Fruit fly (Drosophila melanogaster) whole organism, embryonic: ENCODE measurements around the gene CG43156.
A peak's percentile ranks its signal among the peaks of the same experiment; 100 is the strongest.

Experiments
- BEAF-32 ChIP-seq: fragments of 200-800 bp; sonication (Bioruptor generic); optimal IDR thresholded peaks from 3 replicates; lab custom pipeline; 2017; ENCODE audit warnings: missing biosample characterization, missing genetic modification characterization, mild to moderate bottlenecking, moderate library complexity, missing genetic modification reagents
- Bdp1 ChIP-seq: fragments of 200-800 bp; sonication (Bioruptor generic); optimal IDR thresholded peaks from 3 replicates; lab custom pipeline; 2016; ENCODE audit warnings: missing biosample characterization, missing genetic modification characterization
- Bgb ChIP-seq: fragments of 200-800 bp; sonication (Bioruptor generic); IDR thresholded peaks from 2 replicates; pipeline ENCODE4 v1.3.6; 2022; ENCODE audit warnings: missing biosample characterization, missing genetic modification characterization; ENCODE audit not compliant: partially characterized antibody
- CG10274 ChIP-seq: fragments of 200-800 bp; sonication (Bioruptor generic); optimal IDR thresholded peaks from 3 replicates; lab custom pipeline; 2017; ENCODE audit warnings: missing biosample characterization, mild to moderate bottlenecking, missing genetic modification characterization
- CG11085 ChIP-seq: fragments of 200-800 bp; sonication (Bioruptor generic); IDR thresholded peaks from 2 replicates; pipeline ENCODE4 v1.3.6; 2022; ENCODE audit warnings: missing biosample characterization, missing genetic modification characterization
- CG11504 ChIP-seq: fragments of 200-800 bp; sonication (Bioruptor generic); optimal IDR thresholded peaks from 3 replicates; lab custom pipeline; 2019; ENCODE audit warnings: missing biosample characterization, mild to moderate bottlenecking, missing genetic modification characterization, moderate library complexity
- CG12155 ChIP-seq: fragments of 200-800 bp; sonication (Bioruptor generic); optimal IDR thresholded peaks from 3 replicates; lab custom pipeline; 2016; ENCODE audit warnings: missing biosample characterization, missing genetic modification characterization
- CG13296 ChIP-seq: fragments of 200-800 bp; sonication (Bioruptor generic); optimal IDR thresholded peaks from 3 replicates; lab custom pipeline; 2018; ENCODE audit warnings: missing biosample characterization, mild to moderate bottlenecking, missing genetic modification characterization
- CG15479 ChIP-seq: fragments of 200-800 bp; sonication (Bioruptor generic); optimal IDR thresholded peaks from 3 replicates; lab custom pipeline; 2019; ENCODE audit warnings: missing biosample characterization, mild to moderate bottlenecking, missing genetic modification characterization, moderate library complexity
- CG15601 ChIP-seq: fragments of 200-800 bp; sonication (Bioruptor generic); optimal IDR thresholded peaks from 3 replicates; lab custom pipeline; 2019; ENCODE audit warnings: missing biosample characterization, mild to moderate bottlenecking, missing genetic modification characterization, moderate library complexity
- CG15696 ChIP-seq: fragments of 200-800 bp; sonication (Bioruptor generic); optimal IDR thresholded peaks from 2 replicates; lab custom pipeline; 2019; ENCODE audit warnings: missing biosample characterization, mild to moderate bottlenecking, missing genetic modification characterization, moderate library complexity
- CG17912 ChIP-seq: fragments of 200-800 bp; sonication (Bioruptor generic); optimal IDR thresholded peaks from 2 replicates; lab custom pipeline; 2018; ENCODE audit warnings: missing biosample characterization, mild to moderate bottlenecking, missing genetic modification characterization
- CG1792 ChIP-seq: fragments of 200-800 bp; sonication (Bioruptor generic); optimal IDR thresholded peaks from 2 replicates; lab custom pipeline; 2016; ENCODE audit warnings: missing biosample characterization, missing genetic modification characterization
- CG1832 ChIP-seq: fragments of 200-800 bp; sonication (Bioruptor generic); optimal IDR thresholded peaks from 2 replicates; lab custom pipeline; 2017; ENCODE audit warnings: missing biosample characterization, mild to moderate bottlenecking, missing genetic modification characterization, inconsistent platforms
- CG18764 ChIP-seq: fragments of 200-800 bp; sonication (Bioruptor generic); optimal IDR thresholded peaks from 3 replicates; lab custom pipeline; 2016; ENCODE audit warnings: missing biosample characterization, missing genetic modification characterization
- CG31441 ChIP-seq: fragments of 200-800 bp; sonication (Bioruptor generic); IDR thresholded peaks from 2 replicates; pipeline ENCODE4 v1.3.6; 2022; ENCODE audit warnings: missing biosample characterization, missing genetic modification characterization
- CG32767 ChIP-seq: fragments of 200-800 bp; sonication (Bioruptor generic); IDR thresholded peaks from 2 replicates; pipeline ENCODE4 v1.3.6; 2022; ENCODE audit warnings: missing biosample characterization, missing genetic modification characterization
- CG6254 ChIP-seq: fragments of 200-800 bp; sonication (Bioruptor generic); optimal IDR thresholded peaks from 3 replicates; lab custom pipeline; 2017; ENCODE audit warnings: mild to moderate bottlenecking, missing biosample characterization, missing genetic modification reagents, missing genetic modification characterization
- CG6654 ChIP-seq: fragments of 200-800 bp; sonication (Bioruptor generic); optimal IDR thresholded peaks from 2 replicates; lab custom pipeline; 2017; ENCODE audit warnings: missing biosample characterization, mild to moderate bottlenecking, missing genetic modification characterization
- CG8089 ChIP-seq: fragments of 200-800 bp; sonication (Bioruptor generic); optimal IDR thresholded peaks from 3 replicates; lab custom pipeline; 2016; ENCODE audit warnings: missing biosample characterization, missing genetic modification characterization
- CG8281 ChIP-seq: fragments of 200-800 bp; sonication (Bioruptor generic); optimal IDR thresholded peaks from 2 replicates; lab custom pipeline; 2018; ENCODE audit warnings: missing biosample characterization, mild to moderate bottlenecking, missing genetic modification characterization, moderate library complexity
- CG9609 ChIP-seq: fragments of 200-800 bp; sonication (Bioruptor generic); optimal IDR thresholded peaks from 3 replicates; lab custom pipeline; 2016; ENCODE audit warnings: missing biosample characterization, missing genetic modification characterization
- CHES-1-like ChIP-seq: fragments of 200-800 bp; sonication (Bioruptor generic); optimal IDR thresholded peaks from 2 replicates; lab custom pipeline; 2016; ENCODE audit warnings: missing biosample characterization, missing genetic modification characterization
- Dll ChIP-seq: fragments of 200-800 bp; sonication (Bioruptor generic); IDR thresholded peaks from 4 replicates; pipeline ENCODE4 v1.3.6; 2022; ENCODE audit warnings: missing biosample characterization, missing genetic modification characterization; ENCODE audit not compliant: partially characterized antibody
- Ets65A ChIP-seq: fragments of 200-800 bp; sonication (Bioruptor generic); peaks from one replicate; lab custom pipeline; 2016; ENCODE audit warnings: missing biosample characterization, missing genetic modification characterization
- HmgD ChIP-seq: fragments of 200-800 bp; sonication (Bioruptor generic); optimal IDR thresholded peaks from 3 replicates; lab custom pipeline; 2016; ENCODE audit warnings: missing biosample characterization, missing genetic modification characterization
- Jarid2 ChIP-seq: fragments of 200-800 bp; sonication (Bioruptor generic); optimal IDR thresholded peaks from 3 replicates; lab custom pipeline; 2017; ENCODE audit warnings: mild to moderate bottlenecking, missing biosample characterization, missing genetic modification reagents, missing genetic modification characterization
- Mad ChIP-seq: fragments of 200-800 bp; sonication (Bioruptor generic); optimal IDR thresholded peaks from 2 replicates; lab custom pipeline; 2016; ENCODE audit warnings: missing biosample characterization, missing genetic modification characterization
- Myb ChIP-seq: fragments of 200-800 bp; sonication (Bioruptor generic); optimal IDR thresholded peaks from 2 replicates; lab custom pipeline; 2016; ENCODE audit warnings: missing biosample characterization, missing genetic modification characterization
- Side ChIP-seq: fragments of 200-800 bp; sonication (Bioruptor generic); optimal IDR thresholded peaks from 2 replicates; lab custom pipeline; 2016; ENCODE audit warnings: missing biosample characterization, missing genetic modification characterization
- Sry-β ChIP-seq: fragments of 200-800 bp; sonication (Bioruptor generic); optimal IDR thresholded peaks from 2 replicates; lab custom pipeline; 2018; ENCODE audit warnings: missing biosample characterization, mild to moderate bottlenecking, missing genetic modification characterization, moderate library complexity
- Ssrp ChIP-seq: fragments of 200-800 bp; sonication (Bioruptor generic); optimal IDR thresholded peaks from 2 replicates; lab custom pipeline; 2018; ENCODE audit warnings: missing biosample characterization, mild to moderate bottlenecking, missing genetic modification characterization, moderate library complexity
- Taf1 ChIP-seq: fragments of 200-800 bp; sonication (Bioruptor generic); IDR thresholded peaks from 2 replicates; pipeline ENCODE4 v1.3.6; 2022; ENCODE audit warnings: missing biosample characterization, missing genetic modification characterization
- Trl ChIP-seq, 3 experiments: fragments of >200 bp in 2 of 3; fragments of 200-800 bp in 1 of 3; sonication (Bioruptor generic) in 1 of 3; optimal IDR thresholded peaks; 2 replicates in 1 of 3; 3 replicates in 2 of 3; lab custom pipeline; 2016 to 2017; ENCODE audit warnings: missing biosample characterization in 1 of 3, missing genetic modification characterization in 1 of 3
- YL-1 ChIP-seq: fragments of 200-800 bp; sonication (Bioruptor generic); optimal IDR thresholded peaks from 3 replicates; lab custom pipeline; 2017; ENCODE audit warnings: missing biosample characterization, mild to moderate bottlenecking, missing genetic modification characterization
- amos ChIP-seq: fragments of 200-800 bp; sonication (Bioruptor generic); IDR thresholded peaks from 2 replicates; pipeline ENCODE4 v1.3.6; 2022; ENCODE audit warnings: missing biosample characterization, missing genetic modification characterization; ENCODE audit not compliant: partially characterized antibody
- bbx ChIP-seq: fragments of 200-800 bp; sonication (Bioruptor generic); IDR thresholded peaks from 2 replicates; pipeline ENCODE4 v1.3.6; 2022; ENCODE audit warnings: missing biosample characterization, missing genetic modification characterization; ENCODE audit not compliant: partially characterized antibody
- cg ChIP-seq: fragments of 200-800 bp; sonication (Bioruptor generic); optimal IDR thresholded peaks from 3 replicates; lab custom pipeline; 2019; ENCODE audit warnings: missing biosample characterization, mild to moderate bottlenecking, missing genetic modification characterization, moderate library complexity
- crc ChIP-seq: fragments of 200-800 bp; sonication (Bioruptor generic); optimal IDR thresholded peaks from 2 replicates; lab custom pipeline; 2016; ENCODE audit warnings: missing biosample characterization, missing genetic modification characterization
- grn ChIP-seq: fragments of 200-800 bp; sonication (Bioruptor generic); optimal IDR thresholded peaks from 3 replicates; lab custom pipeline; 2017; ENCODE audit warnings: missing biosample characterization, missing genetic modification characterization
- inv ChIP-seq: fragments of 200-800 bp; sonication (Bioruptor generic); IDR thresholded peaks from 2 replicates; pipeline ENCODE4 v1.3.6; 2022; ENCODE audit warnings: missing biosample characterization, missing genetic modification characterization; ENCODE audit not compliant: partially characterized antibody
- nmo ChIP-seq: fragments of 200-800 bp; sonication (Bioruptor generic); optimal IDR thresholded peaks from 2 replicates; lab custom pipeline; 2018; ENCODE audit warnings: missing biosample characterization, mild to moderate bottlenecking, missing genetic modification characterization, moderate library complexity
- p53 ChIP-seq: fragments of 200-800 bp; sonication (Bioruptor generic); optimal IDR thresholded peaks from 2 replicates; lab custom pipeline; 2016; ENCODE audit warnings: missing biosample characterization, missing genetic modification characterization
- pan ChIP-seq, 4 experiments: fragments of >200 bp in 3 of 4; fragments of 200-800 bp in 1 of 4; sonication (Bioruptor generic) in 1 of 4; optimal IDR thresholded peaks in 3 of 4; IDR thresholded peaks in 1 of 4; 2 replicates each; pipeline versions ENCODE4 v1.3.6 to Lab custom; 2017 to 2022; ENCODE audit warnings: missing biosample characterization in 2 of 4, missing genetic modification characterization in 2 of 4, mixed read lengths in 1 of 4
- peb ChIP-seq: fragments of 200-800 bp; sonication (Bioruptor generic); IDR thresholded peaks from 2 replicates; pipeline ENCODE4 v1.3.6; 2022; ENCODE audit warnings: missing biosample characterization, missing genetic modification characterization
- sens ChIP-seq: fragments of 200-800 bp; sonication (Bioruptor generic); peaks from one replicate; lab custom pipeline; 2016; ENCODE audit warnings: missing biosample characterization, missing genetic modification characterization
- seq ChIP-seq: fragments of 200-800 bp; sonication (Bioruptor generic); IDR thresholded peaks from 2 replicates; pipeline ENCODE4 v1.3.6; 2022; ENCODE audit warnings: missing biosample characterization, missing genetic modification characterization
- ttk ChIP-seq: fragments of 200-800 bp; sonication (Bioruptor generic); IDR thresholded peaks from 2 replicates; pipeline ENCODE4 v2.1.2; 2022; ENCODE audit warnings: missing biosample characterization, missing genetic modification characterization
- twi ChIP-seq: fragments of 200-800 bp; optimal IDR thresholded peaks from 2 replicates; lab custom pipeline; 2019; ENCODE audit warnings: missing biosample characterization, mild to moderate bottlenecking, missing genetic modification characterization, moderate library complexity
- unc-4 ChIP-seq: fragments of 200-800 bp; sonication (Bioruptor generic); IDR thresholded peaks from 2 replicates; pipeline ENCODE4 v1.3.6; 2022; ENCODE audit warnings: missing biosample characterization, missing genetic modification characterization; ENCODE audit not compliant: partially characterized antibody

The CG43156 gene

dm6 chrX:11886976-11887375, 19.7 kb downstream of the CG43156 start, which contains the start of the genes CG10353 and SelG (continued):
- TF ChIP-seq CG6654 (GFP tag; lab: Kevin White, UChicago), result no peak
- peak; percentile 28 for TF ChIP-seq CG9609 (GFP tag; lab: Kevin White, UChicago)
- TF ChIP-seq Taf1, result no peak
- TF ChIP-seq CG15601, result peak; percentile 47
- TF ChIP-seq CG17912, result no peak
- TF ChIP-seq Bdp1 (GFP tag; lab: Kevin White, UChicago), result peak; percentile 51
- TF ChIP-seq Sry-β (GFP tag; lab: Kevin White, UChicago), result no peak
- peak; percentile 70 for TF ChIP-seq CHES-1-like (GFP tag; lab: Kevin White, UChicago)
- TF ChIP-seq cg (GFP tag; lab: Kevin White, UChicago), result no peak
- TF ChIP-seq Mad (GFP tag; lab: Kevin White, UChicago), result no peak
- TF ChIP-seq Ssrp (tag; lab: Kevin White, UChicago), result no peak
- TF ChIP-seq HmgD (GFP tag; lab: Kevin White, UChicago), result peak; percentile 53
- TF ChIP-seq CG8281, result no peak
- no peak for TF ChIP-seq pan (optimal IDR thresholded peaks at IDR 0.05; lab: Kevin White, UChicago)
- TF ChIP-seq pan (GFP tag; optimal IDR thresholded peaks at IDR 0.05 in 1 of 2, IDR thresholded peaks at IDR 0.05 in 1 of 2), result peak in 1 of 2 experiments; percentile 21
- peak; percentile 83 for TF ChIP-seq Ets65A
- TF ChIP-seq YL-1 (GFP tag; lab: Kevin White, UChicago), result peak; percentile 69
- no peak for TF ChIP-seq Trl (optimal IDR thresholded peaks at IDR 0.05; lab: Kevin White, UChicago)
- peak; percentile 45 for TF ChIP-seq Trl (GFP tag; optimal IDR thresholded peaks at IDR 0.05; lab: Kevin White, UChicago)
- no peak for TF ChIP-seq peb
- no peak for TF ChIP-seq CG15696 (tag; lab: Kevin White, UChicago)
- no peak for TF ChIP-seq CG32767
- TF ChIP-seq crc, result no peak
- TF ChIP-seq bbx (GFP tag; lab: Robert Waterston, UW), result peak; percentile 86
- TF ChIP-seq Jarid2 (GFP tag; lab: Kevin White, UChicago), result peak; percentile 14
- TF ChIP-seq Bgb (GFP tag; lab: Robert Waterston, UW), result peak; percentile 90
- peak; percentile 24 for TF ChIP-seq CG1792 (GFP tag; lab: Kevin White, UChicago)
- TF ChIP-seq ttk (GFP tag; lab: Robert Waterston, UW), result no peak
- no peak for TF ChIP-seq grn
- peak; percentile 4 for TF ChIP-seq twi (tag; lab: Kevin White, UChicago)
- peak; percentile 86 for TF ChIP-seq BEAF-32
- TF ChIP-seq Side (GFP tag; lab: Kevin White, UChicago), result peak; percentile 29
- peak; percentile 33 for TF ChIP-seq CG12155 (GFP tag; lab: Kevin White, UChicago)
- TF ChIP-seq nmo (GFP tag; lab: Kevin White, UChicago), result peak; percentile 39
- TF ChIP-seq CG15479 (GFP tag; lab: Kevin White, UChicago), result no peak
- peak; percentile 89 for TF ChIP-seq amos (GFP tag; lab: Robert Waterston, UW)
- peak; percentile 27 for TF ChIP-seq CG18764 (GFP tag; lab: Kevin White, UChicago)
- no peak for TF ChIP-seq CG10274
- TF ChIP-seq CG6254 (GFP tag; lab: Kevin White, UChicago), result no peak
- TF ChIP-seq sens (GFP tag; lab: Kevin White, UChicago), result peak; percentile 85
- no peak for TF ChIP-seq CG31441 (GFP tag; lab: Robert Waterston, UW)
- TF ChIP-seq seq (GFP tag; lab: Robert Waterston, UW), result no peak
- TF ChIP-seq Myb, result peak; percentile 59
- peak; percentile 75 for TF ChIP-seq inv (GFP tag; lab: Robert Waterston, UW)
- TF ChIP-seq p53, result peak; percentile 27
- peak; percentile 20 for TF ChIP-seq CG13296 (GFP tag; lab: Kevin White, UChicago)
- no peak for TF ChIP-seq CG8089
- no peak for TF ChIP-seq CG11085 (GFP tag; lab: Robert Waterston, UW)
- TF ChIP-seq CG11504 (tag; lab: Kevin White, UChicago), result peak; percentile 48
- peak; percentile 78 for TF ChIP-seq Dll (GFP tag; lab: Robert Waterston, UW)
- no peak for TF ChIP-seq CG1832 (GFP tag; lab: Kevin White, UChicago)
- TF ChIP-seq unc-4 (GFP tag; lab: Robert Waterston, UW), result peak; percentile 82
